Worm (Caenorhabditis elegans) whole organism, L1 larva: ENCODE data around the gene ddn-1.

Source experiments
- C16A3.4 ChIP-seq: fragments of 150-350 bp; optimal IDR thresholded peaks from 2 replicates; lab custom pipeline; 2014; ENCODE audit warnings: missing biosample characterization, missing genetic modification characterization
- C34B4.2 ChIP-seq: sonication (generic microtip); optimal IDR thresholded peaks from 2 replicates; lab custom pipeline; 2017; ENCODE audit warnings: mild to moderate bottlenecking, missing genetic modification characterization, missing compliant biosample characterization
- F16B12.6 ChIP-seq: fragments of 150-350 bp; optimal IDR thresholded peaks from 2 replicates; lab custom pipeline; 2014; ENCODE audit warnings: missing biosample characterization, missing genetic modification characterization
- Y116A8C.19 ChIP-seq: sonication (generic microtip); optimal IDR thresholded peaks from 2 replicates; lab custom pipeline; 2016; ENCODE audit warnings: missing compliant biosample characterization, missing genetic modification characterization, borderline replicate concordance
- alr-1 ChIP-seq: fragments of 200-800 bp; sonication (Bioruptor generic); optimal IDR thresholded peaks from 2 replicates; lab custom pipeline; 2018; ENCODE audit warnings: borderline replicate concordance, mild to moderate bottlenecking, missing genetic modification characterization, missing compliant biosample characterization
- aly-2 ChIP-seq: fragments of 150-350 bp; optimal IDR thresholded peaks from 2 replicates; lab custom pipeline; 2014; ENCODE audit warnings: missing biosample characterization, missing genetic modification characterization
- ceh-63 ChIP-seq: fragments of 200-800 bp; sonication (Bioruptor generic); optimal IDR thresholded peaks from 2 replicates; lab custom pipeline; 2018; ENCODE audit warnings: mild to moderate bottlenecking, missing genetic modification characterization, missing compliant biosample characterization
- ceh-8 ChIP-seq: fragments of 200-800 bp; sonication (Bioruptor generic); optimal IDR thresholded peaks from 2 replicates; lab custom pipeline; 2018; ENCODE audit warnings: mild to moderate bottlenecking, missing genetic modification characterization, moderate library complexity, missing compliant biosample characterization
- ceh-82 ChIP-seq, 3 experiments: fragments of 150-350 bp in 1 of 3; sonication (generic microtip) in 2 of 3; optimal IDR thresholded peaks; 2 replicates each; lab custom pipeline; 2014 to 2017; ENCODE audit warnings: missing biosample characterization in 3 of 3, missing genetic modification characterization in 3 of 3
- dpl-1 ChIP-seq, 3 experiments: fragments of 150-350 bp in 2 of 3; sonication (generic microtip) in 1 of 3; optimal IDR thresholded peaks; 2 replicates each; lab custom pipeline; 2014 to 2017; ENCODE audit warnings: missing biosample characterization in 3 of 3, missing genetic modification characterization in 3 of 3, missing genetic modification reagents in 3 of 3
- efl-1 ChIP-seq, 4 experiments: fragments of 150-350 bp; optimal IDR thresholded peaks in 3 of 4; peaks in 1 of 4; 1 replicate in 1 of 4; 2 replicates in 3 of 4; lab custom pipeline; 2014; ENCODE audit warnings: missing biosample characterization in 2 of 4, missing genetic modification characterization in 2 of 4, missing genetic modification reagents in 2 of 4
- elt-2 ChIP-seq: sonication (generic microtip); optimal IDR thresholded peaks from 2 replicates; lab custom pipeline; 2016; ENCODE audit warnings: missing genetic modification characterization, mild to moderate bottlenecking, inconsistent platforms, missing compliant biosample characterization, missing genetic modification reagents
- fkh-10 ChIP-seq: sonication (generic microtip); optimal IDR thresholded peaks from 2 replicates; lab custom pipeline; 2017; ENCODE audit warnings: missing biosample characterization, missing genetic modification reagents, missing genetic modification characterization
- fkh-4 ChIP-seq: sonication (generic microtip); optimal IDR thresholded peaks from 2 replicates; lab custom pipeline; 2016; ENCODE audit warnings: missing compliant biosample characterization, missing genetic modification characterization, borderline replicate concordance
- fos-1 ChIP-seq: fragments of 150-350 bp; optimal IDR thresholded peaks from 2 replicates; lab custom pipeline; 2014; ENCODE audit warnings: missing biosample characterization, missing genetic modification characterization
- grh-1 ChIP-seq: fragments of 200-800 bp; sonication (Bioruptor generic); IDR thresholded peaks from 2 replicates; pipeline ENCODE4 v1.3.6; 2022; ENCODE audit warnings: missing genetic modification reagents, missing genetic modification characterization, missing compliant biosample characterization
- hlh-17 ChIP-seq: fragments of 200-800 bp; sonication (Bioruptor generic); optimal IDR thresholded peaks from 2 replicates; lab custom pipeline; 2018; ENCODE audit warnings: missing genetic modification characterization, mild to moderate bottlenecking, missing compliant biosample characterization, moderate library complexity, borderline replicate concordance
- hpl-2 ChIP-seq: fragments of 150-350 bp; optimal IDR thresholded peaks from 2 replicates; lab custom pipeline; 2014; ENCODE audit warnings: missing biosample characterization, missing genetic modification reagents, missing genetic modification characterization
- jun-1 ChIP-seq: fragments of 150-350 bp; optimal IDR thresholded peaks from 2 replicates; lab custom pipeline; 2014; ENCODE audit warnings: missing biosample characterization, missing genetic modification reagents, missing genetic modification characterization
- lin-14 ChIP-seq: fragments of 200-800 bp; sonication (Bioruptor generic); optimal IDR thresholded peaks from 2 replicates; lab custom pipeline; 2018; ENCODE audit warnings: mild to moderate bottlenecking, missing genetic modification characterization, moderate library complexity, missing compliant biosample characterization
- lin-35 ChIP-seq, 2 experiments: fragments of 150-350 bp; optimal IDR thresholded peaks; 2 replicates each; lab custom pipeline; 2014; ENCODE audit warnings: missing biosample characterization in 2 of 2, missing genetic modification characterization in 2 of 2, missing genetic modification reagents in 2 of 2
- lin-39 ChIP-seq: fragments of 150-350 bp; optimal IDR thresholded peaks from 2 replicates; lab custom pipeline; 2014; ENCODE audit warnings: missing biosample characterization, missing genetic modification reagents, missing genetic modification characterization
- mdl-1 ChIP-seq, 2 experiments: fragments of 150-350 bp; optimal IDR thresholded peaks; 2 replicates each; lab custom pipeline; 2014 to 2017; ENCODE audit warnings: missing biosample characterization in 2 of 2, missing genetic modification characterization in 2 of 2, inconsistent platforms in 1 of 2
- mep-1 ChIP-seq: fragments of 150-350 bp; optimal IDR thresholded peaks from 2 replicates; lab custom pipeline; 2014; ENCODE audit warnings: missing biosample characterization, missing genetic modification characterization
- nhr-20 ChIP-seq: sonication (generic microtip); optimal IDR thresholded peaks from 2 replicates; lab custom pipeline; 2016; ENCODE audit warnings: mild to moderate bottlenecking, missing genetic modification characterization, missing compliant biosample characterization
- nhr-28 ChIP-seq: fragments of 150-350 bp; optimal IDR thresholded peaks from 2 replicates; lab custom pipeline; 2014; ENCODE audit warnings: missing biosample characterization, missing genetic modification characterization
- nhr-47 ChIP-seq: sonication (generic microtip); optimal IDR thresholded peaks from 2 replicates; lab custom pipeline; 2016; ENCODE audit warnings: mild to moderate bottlenecking, missing genetic modification characterization, moderate library complexity, missing compliant biosample characterization
- nhr-71 ChIP-seq: sonication (generic microtip); optimal IDR thresholded peaks from 2 replicates; lab custom pipeline; 2016; ENCODE audit warnings: mild to moderate bottlenecking, missing genetic modification characterization, moderate library complexity, missing compliant biosample characterization
- nhr-77 ChIP-seq: fragments of 150-350 bp; optimal IDR thresholded peaks from 2 replicates; lab custom pipeline; 2014; ENCODE audit warnings: missing biosample characterization, missing genetic modification characterization
- nhr-84 ChIP-seq: sonication (generic microtip); optimal IDR thresholded peaks from 2 replicates; lab custom pipeline; 2017; ENCODE audit warnings: missing biosample characterization, missing genetic modification characterization
- pag-3 ChIP-seq: sonication (generic microtip); optimal IDR thresholded peaks from 2 replicates; lab custom pipeline; 2017; ENCODE audit warnings: missing genetic modification characterization, mild to moderate bottlenecking, missing compliant biosample characterization, antibody characterized with exemption, borderline replicate concordance; ENCODE audit not compliant: insufficient read depth
- pqm-1 ChIP-seq: sonication (generic microtip); optimal IDR thresholded peaks from 3 replicates; lab custom pipeline; 2017; ENCODE audit warnings: missing biosample characterization, missing genetic modification characterization
- rnt-1 ChIP-seq: sonication (generic microtip); optimal IDR thresholded peaks from 2 replicates; lab custom pipeline; 2016; ENCODE audit warnings: mild to moderate bottlenecking, missing genetic modification characterization, moderate library complexity, missing compliant biosample characterization
- snpc-4 ChIP-seq: fragments of 150-350 bp; optimal IDR thresholded peaks from 2 replicates; lab custom pipeline; 2014; ENCODE audit warnings: missing biosample characterization, missing genetic modification characterization
- tbx-2 ChIP-seq: sonication (generic microtip); optimal IDR thresholded peaks from 2 replicates; lab custom pipeline; 2016; ENCODE audit warnings: missing genetic modification characterization, missing compliant biosample characterization
- tlp-1 ChIP-seq: fragments of 150-350 bp; optimal IDR thresholded peaks from 2 replicates; lab custom pipeline; 2014; ENCODE audit warnings: missing biosample characterization, missing genetic modification characterization
- unc-86 ChIP-seq: sonication (generic microtip); optimal IDR thresholded peaks from 2 replicates; lab custom pipeline; 2016; ENCODE audit warnings: missing genetic modification characterization, missing compliant biosample characterization
- unc-98 ChIP-seq: fragments of 200-800 bp; sonication (Bioruptor generic); IDR thresholded peaks from 2 replicates; pipeline ENCODE4 v1.3.6; 2022; ENCODE audit warnings: missing genetic modification characterization, missing compliant biosample characterization
- vab-15 ChIP-seq: sonication (generic microtip); optimal IDR thresholded peaks from 2 replicates; lab custom pipeline; 2017; ENCODE audit warnings: missing genotype, mild to moderate bottlenecking, missing genetic modification characterization, missing compliant biosample characterization
- zip-4 ChIP-seq: fragments of 200-800 bp; sonication (Bioruptor generic); optimal IDR thresholded peaks from 2 replicates; lab custom pipeline; 2018; ENCODE audit warnings: mild to moderate bottlenecking, missing genetic modification characterization, moderate library complexity, missing compliant biosample characterization
- ztf-11 ChIP-seq, 2 experiments: sonication (generic microtip); optimal IDR thresholded peaks; 2 replicates each; lab custom pipeline; 2016 to 2017; ENCODE audit warnings: missing genetic modification characterization in 2 of 2, missing biosample characterization in 1 of 2, missing compliant biosample characterization in 1 of 2
- ztf-4 ChIP-seq: fragments of 150-350 bp; optimal IDR thresholded peaks from 2 replicates; lab custom pipeline; 2014; ENCODE audit warnings: missing biosample characterization, missing genetic modification characterization

The ddn-1 gene

ce11 chrV:8784485-8784884 lies 24.2 kb upstream of the ddn-1 start:
- TF ChIP-seq unc-86 (no peak), nhr-77 (peak; percentile 4), Y116A8C.19 (tag; lab: Kevin White, UChicago) (no peak)

- TF ChIP-seq lin-14 (GFP tag; lab: Kevin White, UChicago) (peak; percentile 13), ceh-8 (GFP tag; lab: Kevin White, UChicago) (no peak), nhr-20 (tag; lab: Kevin White, UChicago) (peak; percentile 1), ztf-11 (tag; optimal IDR thresholded peaks at IDR 0.05; lab: Kevin White, UChicago) (no peak), fkh-10 (no peak), mep-1 (tag; lab: Kevin White, UChicago) (peak; percentile 39)
- TF ChIP-seq, all 84 proteins: peak for 3
Measured at ce11 chrV:8782112-8782511, 21.8 kb upstream of the ddn-1 start.

ce11 chrV:8781164-8781563 lies 20.8 kb upstream of the ddn-1 start:
- TF ChIP-seq elt-2 (tag; lab: Kevin White, UChicago) (peak; percentile 17), ceh-82 (tag; optimal IDR thresholded peaks at IDR 0.05; lab: Kevin White, UChicago) (no peak), pqm-1 (tag; lab: Kevin White, UChicago) (peak; percentile 63), efl-1 (optimal IDR thresholded peaks at IDR 0.05; lab: Kevin White, UChicago) (no peak), efl-1 (GFP tag; optimal IDR thresholded peaks at IDR 0.05 in 1 of 2; lab: Kevin White, UChicago) (peak in 1 of 2 experiments; percentile 34), tlp-1 (tag; lab: Kevin White, UChicago) (no peak), lin-14 (GFP tag; lab: Kevin White, UChicago) (peak; percentile 2)

DNA sequence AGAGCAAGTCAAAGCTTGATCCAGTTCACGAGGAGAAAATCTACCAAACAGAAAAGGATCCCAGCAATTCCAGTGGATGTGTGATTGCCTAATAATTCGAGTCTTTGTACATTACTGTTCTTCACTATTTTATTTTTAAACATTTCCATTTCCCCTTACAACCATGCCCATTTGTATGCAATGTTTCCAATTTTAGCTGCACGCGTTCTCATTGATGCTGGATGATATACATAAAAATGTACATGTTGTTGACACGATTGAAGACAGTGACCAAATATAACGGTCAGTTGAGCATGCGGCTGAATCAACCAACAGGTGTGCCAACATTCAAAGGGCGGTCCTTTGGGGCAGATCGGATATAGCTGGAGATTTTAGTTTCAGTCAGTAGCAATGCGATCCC lies 16.0 kb upstream of the ddn-1 start, which contains the start of gene B0507.1:
Gene B0507.1 (plus strand): TSS at position 301 of the 400 bp plus-strand sequence.
- no peak for TF ChIP-seq nhr-47
- TF ChIP-seq hlh-17 (GFP tag; lab: Kevin White, UChicago), result no peak
- TF ChIP-seq unc-98 (GFP tag; lab: Robert Waterston, UW), result no peak
- TF ChIP-seq vab-15 (tag; lab: Kevin White, UChicago), result no peak
- TF ChIP-seq ceh-63 (GFP tag; lab: Kevin White, UChicago), result no peak
- no peak for TF ChIP-seq snpc-4 (tag; lab: Kevin White, UChicago)
- no peak for TF ChIP-seq pqm-1 (tag; lab: Kevin White, UChicago)
- TF ChIP-seq lin-39, result no peak
- no peak for TF ChIP-seq mdl-1 (tag; optimal IDR thresholded peaks at IDR 0.05; lab: Kevin White, UChicago)
- no peak for TF ChIP-seq efl-1 (optimal IDR thresholded peaks at IDR 0.05; lab: Kevin White, UChicago)
- TF ChIP-seq efl-1 (GFP tag; optimal IDR thresholded peaks at IDR 0.05 in 1 of 2; lab: Kevin White, UChicago), result no peak
- no peak for TF ChIP-seq fos-1 (tag; lab: Kevin White, UChicago)
- TF ChIP-seq F16B12.6 (tag; lab: Kevin White, UChicago), result no peak
- TF ChIP-seq fkh-10, result no peak
- TF ChIP-seq nhr-28, result no peak
- no peak for TF ChIP-seq tbx-2 (tag; lab: Kevin White, UChicago)
- no peak for TF ChIP-seq zip-4 (GFP tag; lab: Kevin White, UChicago)
- TF ChIP-seq hpl-2 (GFP tag; lab: Kevin White, UChicago), result no peak
- TF ChIP-seq pag-3 (tag; lab: Kevin White, UChicago), result no peak

DNA sequence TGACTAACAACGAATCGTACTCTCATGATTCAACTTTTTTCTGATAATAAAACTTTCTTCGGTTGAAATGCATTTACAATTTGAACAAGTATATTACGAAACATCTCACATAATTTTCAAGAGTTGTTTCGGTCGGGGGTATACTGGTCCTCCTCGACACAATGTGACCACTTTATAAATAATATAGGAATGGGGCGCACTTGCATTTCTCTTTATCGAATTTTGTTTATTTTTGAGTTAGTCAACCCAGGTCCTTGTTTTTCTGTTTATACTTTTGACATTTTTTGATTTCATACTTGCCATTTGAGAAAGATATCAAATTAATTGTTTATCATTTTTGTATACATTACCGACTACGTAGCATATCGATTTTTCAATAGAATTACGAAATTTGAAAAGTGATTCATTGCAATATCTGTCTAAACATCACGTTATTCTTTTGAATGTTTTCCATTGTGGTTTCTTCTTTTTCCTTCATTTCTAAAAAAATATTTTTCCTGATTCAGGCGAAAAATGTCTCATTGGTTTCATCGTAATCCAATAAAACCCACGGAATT lies 13.6 kb upstream of the ddn-1 start, which contains the start of gene B0507.2:
Gene B0507.2 (plus strand): TSS at position 507 of the 557 bp plus-strand sequence.
- TF ChIP-seq dpl-1 (GFP tag; optimal IDR thresholded peaks at IDR 0.05; lab: Kevin White, UChicago) (peak in 1 of 3 experiments; percentile 38), nhr-71 (tag; lab: Kevin White, UChicago) (peak; percentile 1), grh-1 (GFP tag; lab: Robert Waterston, UW) (no peak), mdl-1 (tag; optimal IDR thresholded peaks at IDR 0.05; lab: Kevin White, UChicago) (no peak), hlh-17 (GFP tag; lab: Kevin White, UChicago) (no peak), nhr-84 (tag; lab: Kevin White, UChicago) (no peak), tbx-2 (tag; lab: Kevin White, UChicago) (no peak), C34B4.2 (tag; lab: Kevin White, UChicago) (no peak), aly-2 (no peak), tlp-1 (tag; lab: Kevin White, UChicago) (no peak), alr-1 (tag; lab: Kevin White, UChicago) (no peak), fkh-4 (tag; lab: Kevin White, UChicago) (no peak), C16A3.4 (tag; lab: Kevin White, UChicago) (peak; percentile 5), F16B12.6 (tag; lab: Kevin White, UChicago) (no peak), unc-98 (GFP tag; lab: Robert Waterston, UW) (no peak), jun-1 (tag; lab: Kevin White, UChicago) (no peak), fos-1 (tag; lab: Kevin White, UChicago) (no peak), ztf-4 (tag; lab: Kevin White, UChicago) (no peak), rnt-1 (tag; lab: Kevin White, UChicago) (no peak), snpc-4 (tag; lab: Kevin White, UChicago) (no peak), lin-35 (GFP tag; optimal IDR thresholded peaks at IDR 0.05; lab: Kevin White, UChicago) (peak; percentile 16 to 24)
